Fruit fly (Drosophila melanogaster) whole organism, prepupa: ENCODE results near the gene IA-2.

Experiments used
- Blimp-1 ChIP-seq: fragments of 200-800 bp; sonication (Bioruptor generic); optimal IDR thresholded peaks from 3 replicates; lab custom pipeline; 2017; ENCODE audit warnings: missing biosample characterization, missing genetic modification characterization, mild to moderate bottlenecking, moderate library complexity, missing genetic modification reagents
- CG10669 ChIP-seq: fragments of 200-800 bp; sonication (Bioruptor generic); optimal IDR thresholded peaks from 3 replicates; lab custom pipeline; 2018; ENCODE audit warnings: missing biosample characterization, mild to moderate bottlenecking, missing genetic modification characterization, moderate library complexity
- CG32006 ChIP-seq: fragments of 200-800 bp; sonication (Bioruptor generic); optimal IDR thresholded peaks from 3 replicates; lab custom pipeline; 2017; ENCODE audit warnings: missing biosample characterization, mild to moderate bottlenecking, missing genetic modification characterization
- CG34406 ChIP-seq: fragments of 200-800 bp; sonication (Bioruptor generic); optimal IDR thresholded peaks from 3 replicates; lab custom pipeline; 2016; ENCODE audit warnings: missing biosample characterization, missing genetic modification characterization
- CG3919 ChIP-seq: fragments of 200-800 bp; sonication (Bioruptor generic); optimal IDR thresholded peaks from 3 replicates; lab custom pipeline; 2016; ENCODE audit warnings: missing biosample characterization, missing genetic modification characterization
- CG6163 ChIP-seq: fragments of 200-800 bp; sonication (Bioruptor generic); IDR thresholded peaks from 3 replicates; pipeline ENCODE4 v1.3.6; 2022; ENCODE audit warnings: missing biosample characterization, missing genetic modification characterization
- CG6808 ChIP-seq: fragments of 200-800 bp; sonication (Bioruptor generic); optimal IDR thresholded peaks from 3 replicates; lab custom pipeline; 2017; ENCODE audit warnings: missing biosample characterization, missing genetic modification characterization, mild to moderate bottlenecking, moderate library complexity, missing genetic modification reagents
- CG6854 ChIP-seq: fragments of 200-800 bp; sonication (Bioruptor generic); optimal IDR thresholded peaks from 2 replicates; lab custom pipeline; 2017; ENCODE audit warnings: missing biosample characterization, mild to moderate bottlenecking, missing genetic modification characterization
- CG8119 ChIP-seq: fragments of 200-800 bp; sonication (Bioruptor generic); IDR thresholded peaks from 3 replicates; pipeline ENCODE4 v1.3.6; 2022; ENCODE audit warnings: missing biosample characterization, missing genetic modification characterization
- CG8319 ChIP-seq: fragments of 200-800 bp; sonication (Bioruptor generic); optimal IDR thresholded peaks from 3 replicates; lab custom pipeline; 2016; ENCODE audit warnings: missing biosample characterization, missing genetic modification characterization
- Eip78C ChIP-seq: fragments of 200-800 bp; sonication (Bioruptor generic); peaks from one replicate; lab custom pipeline; 2016; ENCODE audit warnings: missing biosample characterization, missing genetic modification characterization
- Eip93F ChIP-seq: fragments of 200-800 bp; sonication (Bioruptor generic); optimal IDR thresholded peaks from 2 replicates; lab custom pipeline; 2016; ENCODE audit warnings: missing biosample characterization, mild to moderate bottlenecking, missing genetic modification characterization
- Ets96B ChIP-seq: fragments of 200-800 bp; optimal IDR thresholded peaks from 2 replicates; lab custom pipeline; 2019; ENCODE audit warnings: missing biosample characterization, mild to moderate bottlenecking, missing genetic modification characterization, moderate library complexity
- Hr4 ChIP-seq: fragments of 200-800 bp; sonication (Bioruptor generic); optimal IDR thresholded peaks from 3 replicates; lab custom pipeline; 2016; ENCODE audit warnings: missing biosample characterization, missing genetic modification characterization
- Sox102F ChIP-seq: fragments of 200-800 bp; sonication (Bioruptor generic); optimal IDR thresholded peaks from 2 replicates; lab custom pipeline; 2016; ENCODE audit warnings: missing biosample characterization, mild to moderate bottlenecking, missing genetic modification characterization
- Sox15 ChIP-seq: fragments of 200-800 bp; sonication (Bioruptor generic); optimal IDR thresholded peaks from 3 replicates; lab custom pipeline; 2016; ENCODE audit warnings: missing biosample characterization, missing genetic modification characterization
- acj6 ChIP-seq: fragments of 200-800 bp; sonication (Bioruptor generic); optimal IDR thresholded peaks from 3 replicates; lab custom pipeline; 2016; ENCODE audit warnings: missing biosample characterization, missing genetic modification characterization
- cyc ChIP-seq: fragments of 200-800 bp; sonication (Bioruptor generic); optimal IDR thresholded peaks from 3 replicates; lab custom pipeline; 2016; ENCODE audit warnings: missing biosample characterization, missing genetic modification characterization
- dac ChIP-seq: fragments of 200-800 bp; sonication (Bioruptor generic); optimal IDR thresholded peaks from 2 replicates; lab custom pipeline; 2017; ENCODE audit warnings: missing biosample characterization, mild to moderate bottlenecking, missing genetic modification characterization
- dsx ChIP-seq: fragments of 200-800 bp; optimal IDR thresholded peaks from 3 replicates; lab custom pipeline; 2019; ENCODE audit warnings: missing biosample characterization, mild to moderate bottlenecking, missing genetic modification characterization, moderate library complexity; ENCODE audit not compliant: poor library complexity, severe bottlenecking
- eg ChIP-seq: fragments of 200-800 bp; sonication (Bioruptor generic); IDR thresholded peaks from 3 replicates; pipeline ENCODE4 v1.3.6; 2022; ENCODE audit warnings: missing biosample characterization, missing genetic modification characterization
- fkh ChIP-seq: fragments of 200-800 bp; sonication (Bioruptor generic); optimal IDR thresholded peaks from 3 replicates; lab custom pipeline; 2017; ENCODE audit warnings: missing biosample characterization, mild to moderate bottlenecking, missing genetic modification characterization, moderate library complexity
- lz ChIP-seq: fragments of 200-800 bp; sonication (Bioruptor generic); optimal IDR thresholded peaks from 3 replicates; lab custom pipeline; 2016; ENCODE audit warnings: missing biosample characterization, missing genetic modification characterization
- net ChIP-seq: fragments of 200-800 bp; sonication (Bioruptor generic); optimal IDR thresholded peaks from 3 replicates; lab custom pipeline; 2016; ENCODE audit warnings: missing biosample characterization, missing genetic modification characterization
- ss ChIP-seq, 2 experiments: fragments of 200-800 bp; sonication (Bioruptor generic); optimal IDR thresholded peaks; 2 replicates in 1 of 2; 3 replicates in 1 of 2; lab custom pipeline; 2017 to 2018; ENCODE audit warnings: mild to moderate bottlenecking in 2 of 2, missing biosample characterization in 2 of 2, missing genetic modification characterization in 2 of 2, moderate library complexity in 1 of 2
- svp ChIP-seq: fragments of 200-800 bp; sonication (Bioruptor generic); peaks from one replicate; lab custom pipeline; 2016; ENCODE audit warnings: missing biosample characterization, missing genetic modification characterization

IA-2 gene

dm6 chr2L:1007142-1007839, 40.6 kb downstream of the IA-2 start:
- TF ChIP-seq svp (GFP tag; lab: Kevin White, UChicago): peak; percentile 63
- peak; percentile 6 for TF ChIP-seq lz (GFP tag; lab: Kevin White, UChicago)
- peak; percentile 2 for TF ChIP-seq Sox102F (GFP tag; lab: Kevin White, UChicago)
- no peak for TF ChIP-seq CG6163 (GFP tag; lab: Robert Waterston, UW)
- TF ChIP-seq Eip78C (GFP tag; lab: Kevin White, UChicago): peak; percentile 9
- no peak for TF ChIP-seq Sox15 (GFP tag; lab: Kevin White, UChicago)
- peak in 1 of 2 experiments; percentile 58 for TF ChIP-seq ss (GFP tag; optimal IDR thresholded peaks at IDR 0.05; lab: Kevin White, UChicago)
- TF ChIP-seq CG8319 (GFP tag; lab: Kevin White, UChicago): peak; percentile 73

- TF ChIP-seq acj6 (GFP tag; lab: Kevin White, UChicago) (no peak), CG32006 (GFP tag; lab: Kevin White, UChicago) (no peak), fkh (GFP tag; lab: Kevin White, UChicago) (no peak), Eip93F (GFP tag; lab: Kevin White, UChicago) (no peak), Ets96B (no peak), CG6808 (GFP tag; lab: Kevin White, UChicago) (no peak), cyc (GFP tag; lab: Kevin White, UChicago) (no peak), CG8119 (GFP tag; lab: Robert Waterston, UW) (no peak), net (GFP tag; lab: Kevin White, UChicago) (no peak), Hr4 (GFP tag; lab: Kevin White, UChicago) (no peak), CG34406 (GFP tag; lab: Kevin White, UChicago) (no peak), dac (GFP tag; lab: Kevin White, UChicago) (no peak), Blimp-1 (GFP tag; lab: Kevin White, UChicago) (no peak), CG6854 (GFP tag; lab: Kevin White, UChicago) (no peak), CG6163 (GFP tag; lab: Robert Waterston, UW) (no peak)
- TF ChIP-seq, all 60 proteins: peak for 0
These were observed 41.3 kb downstream of the IA-2 start for dm6 chr2L:1006516-1006915.

dm6 chr2L:974105-974504, 73.7 kb downstream of the IA-2 start:
- TF ChIP-seq Sox102F (GFP tag; lab: Kevin White, UChicago) (no peak), fkh (GFP tag; lab: Kevin White, UChicago) (peak; percentile 60), Eip78C (GFP tag; lab: Kevin White, UChicago) (peak; percentile 1)

- no peak for TF ChIP-seq dsx (GFP tag; lab: Kevin White, UChicago)
- TF ChIP-seq CG3919 (GFP tag; lab: Kevin White, UChicago): no peak
- TF ChIP-seq svp (GFP tag; lab: Kevin White, UChicago): peak; percentile 54
- TF ChIP-seq Eip78C (GFP tag; lab: Kevin White, UChicago): peak; percentile 58
- 0 out of 3 replicates have a peak, but pooled peaks have one; percentile 30 for TF ChIP-seq CG6163 (GFP tag; lab: Robert Waterston, UW)
- peak; percentile 11 for TF ChIP-seq CG10669 (GFP tag; lab: Kevin White, UChicago)
- peak; percentile 37; the same call in 1 of the 3 replicates for TF ChIP-seq eg (GFP tag; lab: Robert Waterston, UW)
- peak; percentile 11 for TF ChIP-seq CG32006 (GFP tag; lab: Kevin White, UChicago)
These were observed 84.0 kb downstream of the IA-2 start for dm6 chr2L:963863-964262.
